Worm (Caenorhabditis elegans) whole organism, young adult: ENCODE results near the gene msp-40.

Experiments
- F22D6.2 ChIP-seq: sonication (generic microtip); optimal IDR thresholded peaks from 2 replicates; lab custom pipeline; 2016; ENCODE audit warnings: mild to moderate bottlenecking, missing genetic modification characterization, missing compliant biosample characterization
- F23B12.7 ChIP-seq: sonication (generic microtip); optimal IDR thresholded peaks from 2 replicates; lab custom pipeline; 2017; ENCODE audit warnings: missing genetic modification characterization, mild to moderate bottlenecking, missing compliant biosample characterization, antibody characterized with exemption, moderate library complexity; ENCODE audit not compliant: insufficient read depth
- F33H1.4 ChIP-seq: fragments of 200-800 bp; sonication (Bioruptor generic); IDR thresholded peaks from 2 replicates; pipeline ENCODE4 v1.3.6; 2022; ENCODE audit warnings: missing genetic modification reagents, missing genetic modification characterization, missing compliant biosample characterization
- F39B2.1 ChIP-seq: fragments of 200-800 bp; sonication (Bioruptor generic); IDR thresholded peaks from 2 replicates; pipeline ENCODE4 v1.3.6; 2022; ENCODE audit warnings: missing genetic modification reagents, missing genetic modification characterization, missing compliant biosample characterization
- F55B11.4 ChIP-seq: sonication (generic microtip); optimal IDR thresholded peaks from 2 replicates; lab custom pipeline; 2016; ENCODE audit warnings: missing compliant biosample characterization, missing genetic modification characterization, borderline replicate concordance; ENCODE audit not compliant: insufficient read depth
- F57A8.1 ChIP-seq: fragments of 200-800 bp; sonication (Bioruptor generic); optimal IDR thresholded peaks from 2 replicates; lab custom pipeline; 2018; ENCODE audit warnings: mild to moderate bottlenecking, missing genetic modification characterization, moderate library complexity, missing compliant biosample characterization
- K11D2.4 ChIP-seq: fragments of 200-800 bp; sonication (Bioruptor generic); IDR thresholded peaks from 2 replicates; pipeline ENCODE4 v1.3.6; 2022; ENCODE audit warnings: missing genetic modification reagents, missing genetic modification characterization, missing compliant biosample characterization
- K12H6.12 ChIP-seq: fragments of 200-800 bp; sonication (Bioruptor generic); optimal IDR thresholded peaks from 2 replicates; lab custom pipeline; 2018; ENCODE audit warnings: mild to moderate bottlenecking, missing genetic modification characterization, missing compliant biosample characterization
- Y67H2A.10 ChIP-seq: fragments of 200-800 bp; sonication (Bioruptor generic); conservative IDR thresholded peaks from 2 replicates; pipeline ENCODE4 v1.3.6; 2022; ENCODE audit warnings: missing genetic modification reagents, missing genetic modification characterization, missing compliant biosample characterization
- ZK185.1 ChIP-seq: sonication (generic microtip); optimal IDR thresholded peaks from 2 replicates; lab custom pipeline; 2016; ENCODE audit warnings: mild to moderate bottlenecking, missing genetic modification characterization, missing compliant biosample characterization; ENCODE audit not compliant: poor library complexity, severe bottlenecking
- aptf-2 ChIP-seq: fragments of 200-800 bp; sonication (Bioruptor generic); conservative IDR thresholded peaks from 2 replicates; pipeline ENCODE4 v1.3.6; 2022; ENCODE audit warnings: missing genetic modification reagents, missing genetic modification characterization, missing compliant biosample characterization
- attf-3 ChIP-seq: fragments of 200-800 bp; sonication (Bioruptor generic); conservative IDR thresholded peaks from 2 replicates; pipeline ENCODE4 v1.3.6; 2022; ENCODE audit warnings: missing genetic modification reagents, missing genetic modification characterization, missing compliant biosample characterization
- attf-5 ChIP-seq: fragments of 200-800 bp; sonication (Bioruptor generic); optimal IDR thresholded peaks from 2 replicates; lab custom pipeline; 2018; ENCODE audit warnings: mild to moderate bottlenecking, missing genetic modification characterization, missing compliant biosample characterization
- bed-2 ChIP-seq: fragments of 200-800 bp; sonication (Bioruptor generic); IDR thresholded peaks from 2 replicates; pipeline ENCODE4 v1.3.6; 2022; ENCODE audit warnings: missing genetic modification reagents, missing genetic modification characterization, missing compliant biosample characterization
- ceh-27 ChIP-seq: fragments of 200-800 bp; sonication (Bioruptor generic); optimal IDR thresholded peaks from 2 replicates; lab custom pipeline; 2018; ENCODE audit warnings: mild to moderate bottlenecking, missing genetic modification characterization, moderate library complexity, missing compliant biosample characterization
- die-1 ChIP-seq: sonication (generic microtip); optimal IDR thresholded peaks from 2 replicates; lab custom pipeline; 2016; ENCODE audit warnings: missing genotype, mild to moderate bottlenecking, missing genetic modification characterization, missing compliant biosample characterization
- dpl-1 ChIP-seq: fragments of 150-350 bp; optimal IDR thresholded peaks from 2 replicates; lab custom pipeline; 2014; ENCODE audit warnings: missing biosample characterization, missing genetic modification reagents, missing genetic modification characterization
- efl-1 ChIP-seq: fragments of 150-350 bp; optimal IDR thresholded peaks from 2 replicates; lab custom pipeline; 2014; ENCODE audit warnings: missing biosample characterization, missing genetic modification reagents, missing genetic modification characterization
- egrh-3 ChIP-seq: fragments of 200-800 bp; sonication (Bioruptor generic); IDR thresholded peaks from 2 replicates; pipeline ENCODE4 v1.3.6; 2022; ENCODE audit warnings: missing genetic modification reagents, missing genetic modification characterization, missing compliant biosample characterization
- him-1 ChIP-seq: sonication (generic microtip); optimal IDR thresholded peaks from 2 replicates; lab custom pipeline; 2016; ENCODE audit warnings: missing genotype, missing genetic modification reagents, missing genetic modification characterization, missing compliant biosample characterization
- hmg-1.2 ChIP-seq: fragments of 200-800 bp; sonication (Bioruptor generic); IDR thresholded peaks from 2 replicates; pipeline ENCODE4 v1.3.6; 2022; ENCODE audit warnings: missing genetic modification reagents, missing genetic modification characterization, missing compliant biosample characterization
- hmg-20 ChIP-seq: fragments of 200-800 bp; sonication (Bioruptor generic); IDR thresholded peaks from 2 replicates; pipeline ENCODE4 v1.3.6; 2022; ENCODE audit warnings: missing genetic modification reagents, missing genetic modification characterization, missing compliant biosample characterization
- hrde-1 ChIP-seq: sonication (generic microtip); optimal IDR thresholded peaks from 2 replicates; lab custom pipeline; 2016; ENCODE audit warnings: missing genetic modification characterization, mild to moderate bottlenecking, missing compliant biosample characterization, moderate library complexity, missing genotype, missing genetic modification reagents, borderline replicate concordance
- let-607 ChIP-seq, 2 experiments: fragments of 200-800 bp in 1 of 2; sonication (Bioruptor generic) in 1 of 2; sonication (generic microtip) in 1 of 2; optimal IDR thresholded peaks; 2 replicates each; lab custom pipeline; 2016 to 2018; ENCODE audit warnings: mild to moderate bottlenecking in 2 of 2, missing compliant biosample characterization in 2 of 2, missing genetic modification characterization in 2 of 2, moderate library complexity in 2 of 2, missing genotype in 1 of 2
- lin-35 ChIP-seq, 3 experiments: fragments of 150-350 bp in 2 of 3; sonication (generic microtip) in 1 of 3; optimal IDR thresholded peaks; 2 replicates each; lab custom pipeline; 2014 to 2018; ENCODE audit warnings: missing biosample characterization in 3 of 3, missing genetic modification characterization in 3 of 3, missing genetic modification reagents in 3 of 3
- lin-54 ChIP-seq: fragments of 200-800 bp; sonication (Bioruptor generic); optimal IDR thresholded peaks from 2 replicates; lab custom pipeline; 2018; ENCODE audit warnings: mild to moderate bottlenecking, missing genetic modification characterization, missing compliant biosample characterization
- lir-1 ChIP-seq: fragments of 200-800 bp; sonication (Bioruptor generic); conservative IDR thresholded peaks from 2 replicates; pipeline ENCODE4 v1.3.6; 2022; ENCODE audit warnings: missing genetic modification reagents, missing genetic modification characterization, missing compliant biosample characterization
- lsl-1 ChIP-seq: fragments of 200-800 bp; sonication (Bioruptor generic); optimal IDR thresholded peaks from 2 replicates; lab custom pipeline; 2018; ENCODE audit warnings: mild to moderate bottlenecking, missing genetic modification characterization, moderate library complexity, missing compliant biosample characterization
- madf-10 ChIP-seq: sonication (generic microtip); optimal IDR thresholded peaks from 2 replicates; lab custom pipeline; 2016; ENCODE audit warnings: mild to moderate bottlenecking, missing genetic modification characterization, missing compliant biosample characterization
- madf-6 ChIP-seq: fragments of 200-800 bp; sonication (Bioruptor generic); IDR thresholded peaks from 2 replicates; pipeline ENCODE4 v1.3.6; 2022; ENCODE audit warnings: missing genetic modification reagents, missing genetic modification characterization, missing compliant biosample characterization
- mel-28 ChIP-seq: sonication (generic microtip); optimal IDR thresholded peaks from 2 replicates; lab custom pipeline; 2016; ENCODE audit warnings: borderline replicate concordance, mild to moderate bottlenecking, missing genetic modification characterization, missing compliant biosample characterization
- nfyb-1 ChIP-seq: fragments of 200-800 bp; sonication (Bioruptor generic); IDR thresholded peaks from 2 replicates; pipeline ENCODE4 v1.3.6; 2022; ENCODE audit warnings: missing genetic modification reagents, missing genetic modification characterization, missing compliant biosample characterization
- nhr-179 ChIP-seq: sonication (generic microtip); optimal IDR thresholded peaks from 2 replicates; lab custom pipeline; 2016; ENCODE audit warnings: mild to moderate bottlenecking, missing genetic modification characterization, missing compliant biosample characterization
- rcor-1 ChIP-seq: fragments of 200-800 bp; sonication (Bioruptor generic); IDR thresholded peaks from 2 replicates; pipeline ENCODE4 v1.3.6; 2022; ENCODE audit warnings: missing genetic modification reagents, missing genetic modification characterization, missing compliant biosample characterization
- rec-8 ChIP-seq, 2 experiments: sonication (generic microtip); optimal IDR thresholded peaks; 2 replicates each; lab custom pipeline; 2016; ENCODE audit warnings: mild to moderate bottlenecking in 2 of 2, missing genetic modification characterization in 2 of 2, missing genetic modification reagents in 2 of 2, missing genotype in 2 of 2, missing biosample characterization in 1 of 2, missing compliant biosample characterization in 1 of 2, moderate library complexity in 1 of 2
- repo-1 ChIP-seq: sonication (generic microtip); optimal IDR thresholded peaks from 2 replicates; lab custom pipeline; 2017; ENCODE audit warnings: mild to moderate bottlenecking, missing genetic modification characterization, missing compliant biosample characterization
- snpc-4 ChIP-seq, 5 experiments: fragments of 150-350 bp in 1 of 5; sonication (generic microtip) in 4 of 5; optimal IDR thresholded peaks; 2 replicates each; lab custom pipeline; 2014 to 2018; ENCODE audit warnings: missing genetic modification characterization in 5 of 5, missing biosample characterization in 3 of 5, antibody characterized with exemption in 2 of 5, mild to moderate bottlenecking in 2 of 5, missing compliant biosample characterization in 2 of 5, missing genotype in 2 of 5, moderate library complexity in 2 of 5, missing genetic modification reagents in 1 of 5
- sptf-2 ChIP-seq: fragments of 200-800 bp; sonication (Bioruptor generic); optimal IDR thresholded peaks from 2 replicates; lab custom pipeline; 2018; ENCODE audit warnings: mild to moderate bottlenecking, missing genetic modification characterization, missing compliant biosample characterization
- tlf-1 ChIP-seq: fragments of 200-800 bp; sonication (Bioruptor generic); optimal IDR thresholded peaks from 2 replicates; lab custom pipeline; 2018; ENCODE audit warnings: mild to moderate bottlenecking, missing genetic modification characterization, missing compliant biosample characterization
- unc-130 ChIP-seq: sonication (generic microtip); optimal IDR thresholded peaks from 2 replicates; lab custom pipeline; 2016; ENCODE audit warnings: missing genetic modification reagents, missing genetic modification characterization, missing compliant biosample characterization
- xnd-1 ChIP-seq: sonication (generic microtip); optimal IDR thresholded peaks from 2 replicates; lab custom pipeline; 2016; ENCODE audit warnings: missing genotype, missing genetic modification reagents, missing genetic modification characterization, missing compliant biosample characterization
- ztf-25 ChIP-seq: fragments of 200-800 bp; sonication (Bioruptor generic); IDR thresholded peaks from 2 replicates; pipeline ENCODE4 v1.3.6; 2022; ENCODE audit warnings: missing genetic modification reagents, missing genetic modification characterization, missing compliant biosample characterization
- ztf-28 ChIP-seq: fragments of 200-800 bp; sonication (Bioruptor generic); IDR thresholded peaks from 2 replicates; pipeline ENCODE4 v1.3.6; 2022; ENCODE audit warnings: missing genetic modification reagents, missing genetic modification characterization, missing compliant biosample characterization

msp-40 gene

ce11 chrII:4790687-4791086 lies 34.5 kb upstream of the msp-40 start:
- TF ChIP-seq sptf-2 (GFP tag; lab: Kevin White, UChicago) (no peak), attf-3 (peak; percentile 85)

ce11 chrII:4791272-4791671 lies 33.9 kb upstream of the msp-40 start, which contains the start of gene F26G1.1:
Gene F26G1.1, plus strand, starts transcription at chrII:4791618.
- TF ChIP-seq ZK185.1 (tag; lab: Kevin White, UChicago) (peak; percentile 84), attf-3 (peak; percentile 78), xnd-1 (tag; lab: Kevin White, UChicago) (peak; percentile 22), F33H1.4 (GFP tag; lab: Robert Waterston, UW) (peak; percentile 55), hmg-20 (GFP tag; lab: Robert Waterston, UW) (0 out of 2 replicates have a peak, but pooled peaks have one; percentile 37), snpc-4 (GFP tag; optimal IDR thresholded peaks at IDR 0.05; lab: Kevin White, UChicago) (no peak), snpc-4 (tag; optimal IDR thresholded peaks at IDR 0.05; lab: Kevin White, UChicago) (peak in 1 of 4 experiments; percentile 25), madf-10 (peak; percentile 24), die-1 (tag; lab: Kevin White, UChicago) (no peak), repo-1 (tag; lab: Kevin White, UChicago) (no peak), rec-8 (tag; optimal IDR thresholded peaks at IDR 0.05; lab: Kevin White, UChicago) (peak; percentile 49 to 82), hrde-1 (tag; lab: Kevin White, UChicago) (peak; percentile 52), F55B11.4 (no peak), lin-54 (GFP tag; lab: Kevin White, UChicago) (peak; percentile 82), F22D6.2 (tag; lab: Kevin White, UChicago) (peak; percentile 51), hmg-1.2 (GFP tag; lab: Robert Waterston, UW) (peak; percentile 27; the same call in 1 of the 2 replicates), ceh-27 (GFP tag; lab: Kevin White, UChicago) (peak; percentile 77), K11D2.4 (peak; percentile 62), efl-1 (GFP tag; lab: Kevin White, UChicago) (peak; percentile 59), ztf-28 (GFP tag; lab: Robert Waterston, UW) (peak; percentile 59; the same call in 1 of the 2 replicates), ztf-25 (GFP tag; lab: Robert Waterston, UW) (0 out of 2 replicates have a peak, but pooled peaks have one; percentile 18), him-1 (tag; lab: Kevin White, UChicago) (peak; percentile 1), lin-35 (GFP tag; optimal IDR thresholded peaks at IDR 0.05; lab: Kevin White, UChicago) (peak in 1 of 3 experiments; percentile 86), tlf-1 (peak; percentile 6), lir-1 (GFP tag; lab: Robert Waterston, UW) (peak; percentile 57; the same call in 1 of the 2 replicates), let-607 (tag; optimal IDR thresholded peaks at IDR 0.05; lab: Kevin White, UChicago) (peak in 1 of 2 experiments; percentile 34), mel-28 (tag; lab: Kevin White, UChicago) (no peak), dpl-1 (GFP tag; lab: Kevin White, UChicago) (peak; percentile 42), unc-130 (peak; percentile 81), F23B12.7 (tag; lab: Kevin White, UChicago) (peak; percentile 2), sptf-2 (GFP tag; lab: Kevin White, UChicago) (no peak), nhr-179 (tag; lab: Kevin White, UChicago) (no peak), rcor-1 (GFP tag; lab: Robert Waterston, UW) (0 out of 2 replicates have a peak, but pooled peaks have one; percentile 28), aptf-2 (GFP tag; lab: Robert Waterston, UW) (0 out of 2 replicates have a peak, but pooled peaks have one; percentile 57), Y67H2A.10 (no peak), madf-6 (GFP tag; lab: Robert Waterston, UW) (peak; percentile 68), attf-5 (GFP tag; lab: Kevin White, UChicago) (peak; percentile 5), bed-2 (GFP tag; lab: Robert Waterston, UW) (peak; percentile 60; the same call in 1 of the 2 replicates), F39B2.1 (GFP tag; lab: Robert Waterston, UW) (no peak), K12H6.12 (tag; lab: Kevin White, UChicago) (peak; percentile 9), lsl-1 (GFP tag; lab: Kevin White, UChicago) (peak; percentile 43), nfyb-1 (GFP tag; lab: Robert Waterston, UW) (peak; percentile 53; the same call in 1 of the 2 replicates), egrh-3 (GFP tag; lab: Robert Waterston, UW) (peak; percentile 37), F57A8.1 (GFP tag; lab: Kevin White, UChicago) (no peak)
